Fruit fly (Drosophila melanogaster) whole organism, embryonic: ENCODE data around the gene moody.

ENCODE experiments used
- Asciz ChIP-seq: fragments of 200-800 bp; sonication (Bioruptor generic); optimal IDR thresholded peaks from 2 replicates; lab custom pipeline; 2017; ENCODE audit warnings: missing biosample characterization, mild to moderate bottlenecking, missing genetic modification characterization, missing genetic modification reagents
- Atf-2 ChIP-seq: fragments of 200-800 bp; sonication (Bioruptor generic); optimal IDR thresholded peaks from 2 replicates; lab custom pipeline; 2016; ENCODE audit warnings: missing biosample characterization, missing genetic modification characterization
- CG10366 ChIP-seq: fragments of 200-800 bp; sonication (Bioruptor generic); IDR thresholded peaks from 2 replicates; pipeline ENCODE4 v1.3.6; 2022; ENCODE audit warnings: missing biosample characterization, missing genetic modification characterization
- CG1233 ChIP-seq: fragments of 200-800 bp; sonication (Bioruptor generic); optimal IDR thresholded peaks from 4 replicates; lab custom pipeline; 2018; ENCODE audit warnings: missing biosample characterization, mild to moderate bottlenecking, missing genetic modification characterization
- CG13287 ChIP-seq: fragments of 200-800 bp; sonication (Bioruptor generic); IDR thresholded peaks from 2 replicates; pipeline ENCODE4 v1.3.6; 2022; ENCODE audit warnings: missing biosample characterization, missing genetic modification characterization; ENCODE audit not compliant: partially characterized antibody
- CG14441 ChIP-seq: fragments of 200-800 bp; sonication (Bioruptor generic); IDR thresholded peaks from 2 replicates; pipeline ENCODE4 v1.3.6; 2022; ENCODE audit warnings: missing biosample characterization, missing genetic modification characterization
- CG15011 ChIP-seq: fragments of 200-800 bp; sonication (Bioruptor generic); optimal IDR thresholded peaks from 3 replicates; lab custom pipeline; 2018; ENCODE audit warnings: missing biosample characterization, mild to moderate bottlenecking, missing genetic modification characterization
- CG15696 ChIP-seq: fragments of 200-800 bp; sonication (Bioruptor generic); optimal IDR thresholded peaks from 2 replicates; lab custom pipeline; 2019; ENCODE audit warnings: missing biosample characterization, mild to moderate bottlenecking, missing genetic modification characterization, moderate library complexity
- CG1603 ChIP-seq: fragments of 200-800 bp; sonication (Bioruptor generic); optimal IDR thresholded peaks from 2 replicates; lab custom pipeline; 2019; ENCODE audit warnings: missing biosample characterization, mild to moderate bottlenecking, missing genetic modification characterization, moderate library complexity
- CG17359 ChIP-seq: fragments of 200-800 bp; sonication (Bioruptor generic); optimal IDR thresholded peaks from 3 replicates; lab custom pipeline; 2018; ENCODE audit warnings: missing biosample characterization, mild to moderate bottlenecking, missing genetic modification characterization, moderate library complexity
- CG7786 ChIP-seq: fragments of 200-800 bp; sonication (Bioruptor generic); optimal IDR thresholded peaks from 2 replicates; lab custom pipeline; 2016; ENCODE audit warnings: missing biosample characterization, missing genetic modification characterization
- CG9817 ChIP-seq: fragments of 200-800 bp; sonication (Bioruptor generic); optimal IDR thresholded peaks from 2 replicates; lab custom pipeline; 2018; ENCODE audit warnings: missing biosample characterization, mild to moderate bottlenecking, missing genetic modification characterization, moderate library complexity
- CTCF ChIP-seq: fragments of 200-800 bp; sonication (Bioruptor generic); optimal IDR thresholded peaks from 2 replicates; lab custom pipeline; 2017; ENCODE audit warnings: missing biosample characterization, mild to moderate bottlenecking, missing genetic modification characterization, moderate library complexity
- D19B ChIP-seq: fragments of 200-800 bp; sonication (Bioruptor generic); optimal IDR thresholded peaks from 2 replicates; lab custom pipeline; 2017; ENCODE audit warnings: missing biosample characterization, mild to moderate bottlenecking, missing genetic modification characterization
- Dfd ChIP-seq, 2 experiments: fragments of >200 bp; optimal IDR thresholded peaks; 2 replicates each; lab custom pipeline; 2017; ENCODE audit warnings: missing biosample characterization in 2 of 2, missing genetic modification characterization in 2 of 2
- Gug ChIP-seq: fragments of 200-800 bp; sonication (Bioruptor generic); IDR thresholded peaks from 4 replicates; pipeline ENCODE4 v1.3.6; 2022; ENCODE audit warnings: missing biosample characterization, missing genetic modification characterization
- HHEX ChIP-seq: fragments of 200-800 bp; sonication (Bioruptor generic); optimal IDR thresholded peaks from 3 replicates; lab custom pipeline; 2017; ENCODE audit warnings: missing biosample characterization, mild to moderate bottlenecking, missing genetic modification characterization, missing genetic modification reagents
- MBD-R2 ChIP-seq: fragments of 200-800 bp; sonication (Bioruptor generic); IDR thresholded peaks from 2 replicates; pipeline ENCODE4 v1.3.6; 2022; ENCODE audit warnings: missing biosample characterization, missing genetic modification characterization
- Nf-YA ChIP-seq: fragments of 200-800 bp; sonication (Bioruptor generic); IDR thresholded peaks from 2 replicates; pipeline ENCODE4 v1.3.6; 2022; ENCODE audit warnings: missing biosample characterization, missing genetic modification characterization
- Pdp1 ChIP-seq, 2 experiments: fragments of 200-800 bp; sonication (Bioruptor generic); optimal IDR thresholded peaks; 3 replicates each; lab custom pipeline; 2016; ENCODE audit warnings: missing biosample characterization in 2 of 2, missing genetic modification characterization in 2 of 2, mild to moderate bottlenecking in 1 of 2, moderate library complexity in 1 of 2
- Poxn ChIP-seq: fragments of 200-800 bp; sonication (Bioruptor generic); IDR thresholded peaks from 2 replicates; pipeline ENCODE4 v1.3.6; 2022; ENCODE audit warnings: missing biosample characterization, missing genetic modification characterization
- Six4 ChIP-seq: fragments of 200-800 bp; sonication (Bioruptor generic); optimal IDR thresholded peaks from 2 replicates; lab custom pipeline; 2016; ENCODE audit warnings: missing biosample characterization, missing genetic modification characterization
- Tbp ChIP-seq: fragments of >200 bp; optimal IDR thresholded peaks from 2 replicates; lab custom pipeline; 2018; ENCODE audit warnings: missing biosample characterization, missing genetic modification characterization
- Xbp1 ChIP-seq: fragments of 200-800 bp; sonication (Bioruptor generic); optimal IDR thresholded peaks from 3 replicates; lab custom pipeline; 2016; ENCODE audit warnings: missing biosample characterization, mild to moderate bottlenecking, missing genetic modification characterization
- ab ChIP-seq: fragments of 200-800 bp; sonication (Bioruptor generic); optimal IDR thresholded peaks from 2 replicates; lab custom pipeline; 2016; ENCODE audit warnings: missing biosample characterization, missing genetic modification characterization
- amos ChIP-seq: fragments of 200-800 bp; sonication (Bioruptor generic); IDR thresholded peaks from 2 replicates; pipeline ENCODE4 v1.3.6; 2022; ENCODE audit warnings: missing biosample characterization, missing genetic modification characterization; ENCODE audit not compliant: partially characterized antibody
- ara ChIP-seq: fragments of 200-800 bp; sonication (Bioruptor generic); IDR thresholded peaks from 2 replicates; pipeline ENCODE4 v1.3.6; 2022; ENCODE audit warnings: missing biosample characterization, missing genetic modification characterization
- bab2 ChIP-seq: fragments of 200-800 bp; sonication (Bioruptor generic); optimal IDR thresholded peaks from 2 replicates; lab custom pipeline; 2016; ENCODE audit warnings: missing biosample characterization, missing genetic modification characterization
- cas ChIP-seq: fragments of 200-800 bp; sonication (Bioruptor generic); IDR thresholded peaks from 2 replicates; pipeline ENCODE4 v1.3.6; 2022; ENCODE audit warnings: missing biosample characterization, missing genetic modification characterization
- crol ChIP-seq: fragments of 200-800 bp; sonication (Bioruptor generic); IDR thresholded peaks from 2 replicates; pipeline ENCODE4 v1.3.6; 2022; ENCODE audit warnings: missing biosample characterization, missing genetic modification characterization
- cwo ChIP-seq: fragments of 200-800 bp; sonication (Bioruptor generic); optimal IDR thresholded peaks from 3 replicates; lab custom pipeline; 2017; ENCODE audit warnings: missing biosample characterization, missing genetic modification characterization, mild to moderate bottlenecking, moderate library complexity, missing genetic modification reagents
- dmrt99B ChIP-seq: fragments of 200-800 bp; sonication (Bioruptor generic); optimal IDR thresholded peaks from 2 replicates; lab custom pipeline; 2018; ENCODE audit warnings: missing biosample characterization, mild to moderate bottlenecking, missing genetic modification characterization, moderate library complexity
- gce ChIP-seq: fragments of 200-800 bp; sonication (Bioruptor generic); IDR thresholded peaks from 3 replicates; pipeline ENCODE4 v1.3.6; 2022; ENCODE audit warnings: missing biosample characterization, missing genetic modification characterization
- h ChIP-seq: fragments of >200 bp; optimal IDR thresholded peaks from 2 replicates; lab custom pipeline; 2017
- ham ChIP-seq: fragments of 200-800 bp; sonication (Bioruptor generic); IDR thresholded peaks from 2 replicates; pipeline ENCODE4 v1.3.6; 2022; ENCODE audit warnings: missing biosample characterization, missing genetic modification characterization
- hb ChIP-seq: fragments of 200-800 bp; sonication (Bioruptor generic); IDR thresholded peaks from 3 replicates; pipeline ENCODE4 v1.3.6; 2022; ENCODE audit warnings: missing biosample characterization, missing genetic modification characterization; ENCODE audit not compliant: partially characterized antibody
- hkb ChIP-seq, 2 experiments: fragments of 200-800 bp in 1 of 2; fragments of >200 bp in 1 of 2; sonication (Bioruptor generic) in 1 of 2; IDR thresholded peaks in 1 of 2; optimal IDR thresholded peaks in 1 of 2; 2 replicates each; pipeline versions ENCODE4 v1.3.6 to Lab custom; 2017 to 2022; ENCODE audit warnings: missing biosample characterization in 1 of 2, missing genetic modification characterization in 1 of 2
- hth ChIP-seq: fragments of >200 bp; optimal IDR thresholded peaks from 2 replicates; lab custom pipeline; 2017; ENCODE audit warnings: inconsistent platforms
- oc ChIP-seq: fragments of 200-800 bp; sonication (Bioruptor generic); optimal IDR thresholded peaks from 2 replicates; lab custom pipeline; 2018; ENCODE audit warnings: missing biosample characterization, mild to moderate bottlenecking, missing genetic modification characterization, moderate library complexity
- otp ChIP-seq: fragments of 200-800 bp; sonication (Bioruptor generic); IDR thresholded peaks from 3 replicates; pipeline ENCODE4, ENCODE4 v1.3.6; 2022; ENCODE audit warnings: missing biosample characterization, missing genetic modification characterization
- pnt ChIP-seq: fragments of 200-800 bp; sonication (Bioruptor generic); optimal IDR thresholded peaks from 3 replicates; lab custom pipeline; 2016; ENCODE audit warnings: missing biosample characterization, missing genetic modification characterization
- ranshi ChIP-seq: fragments of 200-800 bp; sonication (Bioruptor generic); IDR thresholded peaks from 2 replicates; pipeline ENCODE4 v1.3.6; 2022; ENCODE audit warnings: missing biosample characterization, missing genetic modification characterization
- ro ChIP-seq: fragments of 200-800 bp; sonication (Bioruptor generic); IDR thresholded peaks from 2 replicates; pipeline ENCODE4 v1.3.6; 2022; ENCODE audit warnings: missing biosample characterization, missing genetic modification characterization
- sd ChIP-seq: fragments of 200-800 bp; sonication (Bioruptor generic); optimal IDR thresholded peaks from 3 replicates; lab custom pipeline; 2018; ENCODE audit warnings: missing biosample characterization, mild to moderate bottlenecking, missing genetic modification characterization, moderate library complexity
- sima ChIP-seq: fragments of 200-800 bp; sonication (Bioruptor generic); optimal IDR thresholded peaks from 2 replicates; lab custom pipeline; 2016; ENCODE audit warnings: missing biosample characterization, missing genetic modification characterization
- stwl ChIP-seq: fragments of 200-800 bp; sonication (Bioruptor generic); optimal IDR thresholded peaks from 3 replicates; lab custom pipeline; 2018; ENCODE audit warnings: missing biosample characterization, mild to moderate bottlenecking, missing genetic modification characterization, moderate library complexity
- tio ChIP-seq: fragments of 200-800 bp; sonication (Bioruptor generic); optimal IDR thresholded peaks from 2 replicates; lab custom pipeline; 2017; ENCODE audit warnings: missing biosample characterization, missing genetic modification characterization, inconsistent platforms
- toy ChIP-seq: fragments of 200-800 bp; sonication (Bioruptor generic); IDR thresholded peaks from 2 replicates; pipeline ENCODE4 v1.3.6; 2022; ENCODE audit warnings: missing biosample characterization, missing genetic modification characterization
- unc-4 ChIP-seq: fragments of 200-800 bp; sonication (Bioruptor generic); IDR thresholded peaks from 2 replicates; pipeline ENCODE4 v1.3.6; 2022; ENCODE audit warnings: missing biosample characterization, missing genetic modification characterization; ENCODE audit not compliant: partially characterized antibody
- unpg ChIP-seq: fragments of 200-800 bp; sonication (Bioruptor generic); optimal IDR thresholded peaks from 3 replicates; lab custom pipeline; 2018; ENCODE audit warnings: missing biosample characterization, mild to moderate bottlenecking, missing genetic modification characterization, moderate library complexity
- wek ChIP-seq: fragments of 200-800 bp; sonication (Bioruptor generic); optimal IDR thresholded peaks from 3 replicates; lab custom pipeline; 2018; ENCODE audit warnings: missing biosample characterization, mild to moderate bottlenecking, missing genetic modification characterization, moderate library complexity

moody gene

dm6 chrX:2005840-2006239, 44.1 kb downstream of the moody start (continued):
- TF ChIP-seq D19B (GFP tag; lab: Kevin White, UChicago) (peak; percentile 10), amos (GFP tag; lab: Robert Waterston, UW) (peak; percentile 52), unc-4 (GFP tag; lab: Robert Waterston, UW) (no peak), Asciz (peak; percentile 79), sima (no peak), dmrt99B (peak; percentile 66), ro (GFP tag; lab: Robert Waterston, UW) (no peak), CG10366 (GFP tag; lab: Robert Waterston, UW) (peak; percentile 41; the same call in 1 of the 2 replicates), CTCF (GFP tag; lab: Kevin White, UChicago) (peak; percentile 95), Tbp (GFP tag; lab: Kevin White, UChicago) (no peak), stwl (peak; percentile 76), Pdp1 (GFP tag; optimal IDR thresholded peaks at IDR 0.05; lab: Kevin White, UChicago) (peak in 1 of 2 experiments; percentile 45), Atf-2 (peak; percentile 52), hkb (optimal IDR thresholded peaks at IDR 0.05; lab: Kevin White, UChicago) (no peak), hkb (GFP tag; IDR thresholded peaks at IDR 0.05; lab: Robert Waterston, UW) (peak; percentile 65), CG7786 (peak; percentile 6), ara (GFP tag; lab: Robert Waterston, UW) (peak; percentile 14; the same call in 1 of the 2 replicates), CG14441 (GFP tag; lab: Robert Waterston, UW) (peak; percentile 54; the same call in 1 of the 2 replicates), sd (no peak), Xbp1 (GFP tag; lab: Kevin White, UChicago) (peak; percentile 54), CG1233 (GFP tag; lab: Kevin White, UChicago) (peak; percentile 75), crol (GFP tag; lab: Robert Waterston, UW) (no peak), cwo (GFP tag; lab: Kevin White, UChicago) (no peak), Gug (no peak), CG1603 (tag; lab: Kevin White, UChicago) (no peak), wek (GFP tag; lab: Kevin White, UChicago) (peak; percentile 88), unpg (peak; percentile 71), CG17359 (tag; lab: Kevin White, UChicago) (peak; percentile 77), Poxn (GFP tag; lab: Robert Waterston, UW) (no peak), Dfd (GFP tag; optimal IDR thresholded peaks at IDR 0.05; lab: Kevin White, UChicago) (no peak), CG13287 (GFP tag; lab: Robert Waterston, UW) (0 out of 2 replicates have a peak, but pooled peaks have one; percentile 7), otp (GFP tag; lab: Robert Waterston, UW) (peak; percentile 73), MBD-R2 (peak; percentile 20; the same call in 1 of the 2 replicates), ham (GFP tag; lab: Robert Waterston, UW) (no peak), ranshi (GFP tag; lab: Robert Waterston, UW) (0 out of 2 replicates have a peak, but pooled peaks have one; percentile 13), hth (lab: Kevin White, UChicago) (no peak), CG15696 (tag; lab: Kevin White, UChicago) (peak; percentile 15), pnt (no peak), CG9817 (peak; percentile 61), tio (no peak), cas (no peak), toy (GFP tag; lab: Robert Waterston, UW) (no peak; the same call in 1 of the 2 replicates), bab2 (GFP tag; lab: Kevin White, UChicago) (peak; percentile 30), ab (GFP tag; lab: Kevin White, UChicago) (no peak), oc (tag; lab: Kevin White, UChicago) (peak; percentile 48), Nf-YA (GFP tag; lab: Robert Waterston, UW) (no peak), CG15011 (GFP tag; lab: Kevin White, UChicago) (peak; percentile 65), gce (GFP tag; lab: Robert Waterston, UW) (peak; percentile 79), HHEX (GFP tag; lab: Kevin White, UChicago) (peak; percentile 70), Six4 (GFP tag; lab: Kevin White, UChicago) (peak; percentile 51), h (lab: Kevin White, UChicago) (no peak), hb (no peak)
